Fruit fly (Drosophila melanogaster) whole organism, embryonic: ENCODE results near the gene CG9171.

ENCODE experiments used
- ATbp ChIP-seq: fragments of 200-800 bp; sonication (Bioruptor generic); optimal IDR thresholded peaks from 2 replicates; lab custom pipeline; 2017; ENCODE audit warnings: missing biosample characterization, mild to moderate bottlenecking, missing genetic modification characterization, missing genetic modification reagents
- Atf6 ChIP-seq: fragments of 200-800 bp; sonication (Bioruptor generic); IDR thresholded peaks from 2 replicates; pipeline ENCODE4 v1.3.6; 2022; ENCODE audit warnings: missing biosample characterization, missing genetic modification characterization
- Blimp-1 ChIP-seq: fragments of 200-800 bp; sonication (Bioruptor generic); optimal IDR thresholded peaks from 3 replicates; lab custom pipeline; 2018; ENCODE audit warnings: missing biosample characterization, missing genetic modification characterization, mild to moderate bottlenecking, moderate library complexity, missing genetic modification reagents
- CG10321 ChIP-seq: fragments of 200-800 bp; sonication (Bioruptor generic); IDR thresholded peaks from 2 replicates; pipeline ENCODE4 v1.3.6; 2022; ENCODE audit warnings: missing biosample characterization, missing genetic modification characterization
- CG11696 ChIP-seq: fragments of 200-800 bp; sonication (Bioruptor generic); IDR thresholded peaks from 2 replicates; pipeline ENCODE4 v1.3.6; 2022; ENCODE audit warnings: missing biosample characterization, missing genetic modification characterization
- CG12219 ChIP-seq: fragments of 200-800 bp; sonication (Bioruptor generic); optimal IDR thresholded peaks from 3 replicates; lab custom pipeline; 2018; ENCODE audit warnings: missing biosample characterization, mild to moderate bottlenecking, missing genetic modification characterization
- CG14050 ChIP-seq: fragments of 200-800 bp; sonication (Bioruptor generic); IDR thresholded peaks from 3 replicates; pipeline ENCODE4 v1.3.6; 2022; ENCODE audit warnings: missing biosample characterization, missing genetic modification characterization
- CG14965 ChIP-seq: fragments of 200-800 bp; sonication (Bioruptor generic); optimal IDR thresholded peaks from 2 replicates; lab custom pipeline; 2016; ENCODE audit warnings: missing biosample characterization, missing genetic modification characterization, borderline replicate concordance
- CG15011 ChIP-seq: fragments of 200-800 bp; sonication (Bioruptor generic); optimal IDR thresholded peaks from 3 replicates; lab custom pipeline; 2018; ENCODE audit warnings: missing biosample characterization, mild to moderate bottlenecking, missing genetic modification characterization
- CG15514 ChIP-seq: fragments of 200-800 bp; sonication (Bioruptor generic); optimal IDR thresholded peaks from 3 replicates; lab custom pipeline; 2017; ENCODE audit warnings: missing biosample characterization, missing genetic modification characterization, mild to moderate bottlenecking, moderate library complexity, missing genetic modification reagents
- CG17359 ChIP-seq: fragments of 200-800 bp; sonication (Bioruptor generic); optimal IDR thresholded peaks from 3 replicates; lab custom pipeline; 2018; ENCODE audit warnings: missing biosample characterization, mild to moderate bottlenecking, missing genetic modification characterization, moderate library complexity
- CG17385 ChIP-seq: fragments of 200-800 bp; sonication (Bioruptor generic); optimal IDR thresholded peaks from 3 replicates; lab custom pipeline; 2018; ENCODE audit warnings: missing biosample characterization, mild to moderate bottlenecking, missing genetic modification characterization
- CG17802 ChIP-seq: fragments of 200-800 bp; sonication (Bioruptor generic); optimal IDR thresholded peaks from 2 replicates; lab custom pipeline; 2018; ENCODE audit warnings: missing biosample characterization, mild to moderate bottlenecking, missing genetic modification characterization, moderate library complexity
- CG18764 ChIP-seq: fragments of 200-800 bp; sonication (Bioruptor generic); optimal IDR thresholded peaks from 3 replicates; lab custom pipeline; 2016; ENCODE audit warnings: missing biosample characterization, missing genetic modification characterization
- CG2116 ChIP-seq: fragments of 200-800 bp; sonication (Bioruptor generic); optimal IDR thresholded peaks from 3 replicates; lab custom pipeline; 2018; ENCODE audit warnings: missing biosample characterization, mild to moderate bottlenecking, missing genetic modification characterization
- CG2199 ChIP-seq: fragments of 200-800 bp; sonication (Bioruptor generic); IDR thresholded peaks from 3 replicates; pipeline ENCODE4 v1.3.6; 2022; ENCODE audit warnings: missing biosample characterization, missing genetic modification characterization
- CG2678 ChIP-seq: fragments of 200-800 bp; sonication (Bioruptor generic); optimal IDR thresholded peaks from 3 replicates; lab custom pipeline; 2019; ENCODE audit warnings: missing biosample characterization, mild to moderate bottlenecking, missing genetic modification characterization, moderate library complexity
- CG3163 ChIP-seq: fragments of 200-800 bp; sonication (Bioruptor generic); optimal IDR thresholded peaks from 3 replicates; lab custom pipeline; 2016; ENCODE audit warnings: missing biosample characterization, missing genetic modification characterization
- CG34422 ChIP-seq: fragments of 200-800 bp; sonication (Bioruptor generic); IDR thresholded peaks from 3 replicates; pipeline ENCODE4 v1.3.6; 2022; ENCODE audit warnings: missing biosample characterization, missing genetic modification characterization
- CG4360 ChIP-seq: fragments of 200-800 bp; sonication (Bioruptor generic); IDR thresholded peaks from 2 replicates; pipeline ENCODE4 v1.3.6; 2022; ENCODE audit warnings: missing biosample characterization, missing genetic modification characterization
- CG4854 ChIP-seq: fragments of 200-800 bp; sonication (Bioruptor generic); optimal IDR thresholded peaks from 2 replicates; lab custom pipeline; 2016; ENCODE audit warnings: missing biosample characterization, missing genetic modification characterization, inconsistent platforms
- CG7271 ChIP-seq: fragments of 200-800 bp; sonication (Bioruptor generic); optimal IDR thresholded peaks from 2 replicates; lab custom pipeline; 2018; ENCODE audit warnings: missing biosample characterization, mild to moderate bottlenecking, missing genetic modification characterization, moderate library complexity
- CG7963 ChIP-seq: fragments of 200-800 bp; sonication (Bioruptor generic); IDR thresholded peaks from 3 replicates; pipeline ENCODE4 v1.3.6; 2022; ENCODE audit warnings: missing biosample characterization, missing genetic modification characterization; ENCODE audit not compliant: partially characterized antibody
- ERR ChIP-seq: fragments of 200-800 bp; sonication (Bioruptor generic); optimal IDR thresholded peaks from 2 replicates; lab custom pipeline; 2016; ENCODE audit warnings: missing biosample characterization, missing genetic modification characterization
- Gsc ChIP-seq: fragments of 200-800 bp; sonication (Bioruptor generic); IDR thresholded peaks from 2 replicates; pipeline ENCODE4 v1.3.6; 2022; ENCODE audit warnings: missing biosample characterization, missing genetic modification characterization
- HLH3B ChIP-seq: fragments of 200-800 bp; sonication (Bioruptor generic); IDR thresholded peaks from 2 replicates; pipeline ENCODE4 v1.3.6; 2022; ENCODE audit warnings: missing biosample characterization, missing genetic modification characterization
- Hand ChIP-seq: fragments of 200-800 bp; sonication (Bioruptor generic); optimal IDR thresholded peaks from 2 replicates; lab custom pipeline; 2017; ENCODE audit warnings: mild to moderate bottlenecking, missing biosample characterization, missing genetic modification reagents, missing genetic modification characterization
- Hey ChIP-seq: fragments of 200-800 bp; sonication (Bioruptor generic); optimal IDR thresholded peaks from 3 replicates; lab custom pipeline; 2018; ENCODE audit warnings: missing biosample characterization, mild to moderate bottlenecking, missing genetic modification characterization
- Hmx ChIP-seq: fragments of 200-800 bp; sonication (Bioruptor generic); optimal IDR thresholded peaks from 2 replicates; lab custom pipeline; 2016; ENCODE audit warnings: missing biosample characterization, missing genetic modification characterization
- Hr78 ChIP-seq, 2 experiments: fragments of 200-800 bp in 1 of 2; fragments of >200 bp in 1 of 2; sonication (Bioruptor generic) in 1 of 2; optimal IDR thresholded peaks; 2 replicates each; lab custom pipeline; 2017 to 2019; ENCODE audit warnings: missing biosample characterization in 2 of 2, missing genetic modification characterization in 2 of 2, mild to moderate bottlenecking in 1 of 2, moderate library complexity in 1 of 2
- Meics ChIP-seq: fragments of 200-800 bp; sonication (Bioruptor generic); optimal IDR thresholded peaks from 2 replicates; lab custom pipeline; 2017; ENCODE audit warnings: missing biosample characterization, mild to moderate bottlenecking, missing genetic modification characterization
- Mes4 ChIP-seq: fragments of 200-800 bp; sonication (Bioruptor generic); optimal IDR thresholded peaks from 2 replicates; lab custom pipeline; 2016; ENCODE audit warnings: missing biosample characterization, missing genetic modification characterization
- Sin3A ChIP-seq: fragments of >200 bp; optimal IDR thresholded peaks from 2 replicates; lab custom pipeline; 2018
- Sox100B ChIP-seq: fragments of 200-800 bp; sonication (Bioruptor generic); optimal IDR thresholded peaks from 3 replicates; lab custom pipeline; 2018; ENCODE audit warnings: missing biosample characterization, mild to moderate bottlenecking, missing genetic modification characterization
- Sry-β ChIP-seq: fragments of 200-800 bp; sonication (Bioruptor generic); optimal IDR thresholded peaks from 2 replicates; lab custom pipeline; 2018; ENCODE audit warnings: missing biosample characterization, mild to moderate bottlenecking, missing genetic modification characterization, moderate library complexity
- ash1 ChIP-seq: fragments of 200-800 bp; sonication (Bioruptor generic); optimal IDR thresholded peaks from 2 replicates; lab custom pipeline; 2018; ENCODE audit warnings: missing biosample characterization, mild to moderate bottlenecking, missing genetic modification characterization
- az2 ChIP-seq: fragments of 200-800 bp; sonication (Bioruptor generic); optimal IDR thresholded peaks from 3 replicates; lab custom pipeline; 2016; ENCODE audit warnings: missing biosample characterization, missing genetic modification characterization
- chn ChIP-seq: fragments of 200-800 bp; sonication (Bioruptor generic); optimal IDR thresholded peaks from 2 replicates; lab custom pipeline; 2016; ENCODE audit warnings: missing biosample characterization, missing genetic modification characterization
- croc ChIP-seq: fragments of 200-800 bp; sonication (Bioruptor generic); conservative IDR thresholded peaks from 3 replicates; pipeline ENCODE4 v1.3.6; 2022; ENCODE audit warnings: missing biosample characterization, missing genetic modification characterization
- gce ChIP-seq: fragments of 200-800 bp; sonication (Bioruptor generic); IDR thresholded peaks from 3 replicates; pipeline ENCODE4 v1.3.6; 2022; ENCODE audit warnings: missing biosample characterization, missing genetic modification characterization
- ham ChIP-seq: fragments of 200-800 bp; sonication (Bioruptor generic); IDR thresholded peaks from 2 replicates; pipeline ENCODE4 v1.3.6; 2022; ENCODE audit warnings: missing biosample characterization, missing genetic modification characterization
- klu ChIP-seq: fragments of 200-800 bp; sonication (Bioruptor generic); IDR thresholded peaks from 2 replicates; pipeline ENCODE4 v1.3.6; 2022; ENCODE audit warnings: missing biosample characterization, missing genetic modification characterization
- lbe ChIP-seq: fragments of 200-800 bp; sonication (Bioruptor generic); optimal IDR thresholded peaks from 2 replicates; lab custom pipeline; 2016; ENCODE audit warnings: missing biosample characterization, mild to moderate bottlenecking, missing genetic modification characterization
- mld ChIP-seq: fragments of 200-800 bp; sonication (Bioruptor generic); IDR thresholded peaks from 3 replicates; pipeline ENCODE4 v1.3.6; 2022; ENCODE audit warnings: missing biosample characterization, missing genetic modification characterization; ENCODE audit not compliant: partially characterized antibody
- nerfin-1 ChIP-seq: fragments of 200-800 bp; sonication (Bioruptor generic); optimal IDR thresholded peaks from 3 replicates; lab custom pipeline; 2019; ENCODE audit warnings: missing biosample characterization, mild to moderate bottlenecking, missing genetic modification characterization, moderate library complexity
- ranshi ChIP-seq: fragments of 200-800 bp; sonication (Bioruptor generic); IDR thresholded peaks from 2 replicates; pipeline ENCODE4 v1.3.6; 2022; ENCODE audit warnings: missing biosample characterization, missing genetic modification characterization
- shn ChIP-seq: fragments of 200-800 bp; sonication (Bioruptor generic); optimal IDR thresholded peaks from 3 replicates; lab custom pipeline; 2016; ENCODE audit warnings: missing biosample characterization, missing genetic modification characterization
- sima ChIP-seq: fragments of 200-800 bp; sonication (Bioruptor generic); optimal IDR thresholded peaks from 2 replicates; lab custom pipeline; 2016; ENCODE audit warnings: missing biosample characterization, missing genetic modification characterization
- slbo ChIP-seq: fragments of 200-800 bp; sonication (Bioruptor generic); IDR thresholded peaks from 2 replicates; pipeline ENCODE4 v1.3.6; 2022; ENCODE audit warnings: missing biosample characterization, missing genetic modification characterization
- stc ChIP-seq: fragments of 200-800 bp; sonication (Bioruptor generic); IDR thresholded peaks from 2 replicates; pipeline ENCODE4 v1.3.6; 2022; ENCODE audit warnings: missing biosample characterization, missing genetic modification characterization
- stwl ChIP-seq: fragments of 200-800 bp; sonication (Bioruptor generic); optimal IDR thresholded peaks from 3 replicates; lab custom pipeline; 2018; ENCODE audit warnings: missing biosample characterization, mild to moderate bottlenecking, missing genetic modification characterization, moderate library complexity

CG9171 gene

dm6 chr2L:5743537-5744148 lies 56.4 kb downstream of the CG9171 start (continued):
- TF ChIP-seq sima (no peak), CG2116 (GFP tag; lab: Kevin White, UChicago) (no peak), CG17385 (GFP tag; lab: Kevin White, UChicago) (no peak), CG14965 (GFP tag; lab: Kevin White, UChicago) (no peak), CG7963 (no peak), CG15011 (GFP tag; lab: Kevin White, UChicago) (no peak), nerfin-1 (tag; lab: Kevin White, UChicago) (no peak), ATbp (no peak), croc (GFP tag; lab: Robert Waterston, UW) (no peak), CG3163 (GFP tag; lab: Kevin White, UChicago) (no peak), CG17802 (no peak), CG2199 (no peak), mld (GFP tag; lab: Robert Waterston, UW) (no peak), Hand (GFP tag; lab: Kevin White, UChicago) (no peak), ash1 (no peak), CG34422 (no peak), stc (GFP tag; lab: Robert Waterston, UW) (peak; percentile 57), Mes4 (GFP tag; lab: Kevin White, UChicago) (no peak), slbo (GFP tag; lab: Robert Waterston, UW) (no peak; the same call in 1 of the 2 replicates), CG17359 (peak; percentile 40), az2 (GFP tag; lab: Kevin White, UChicago) (no peak), Hmx (GFP tag; lab: Kevin White, UChicago) (no peak), CG7271 (tag; lab: Kevin White, UChicago) (no peak), shn (GFP tag; lab: Kevin White, UChicago) (no peak), Hey (tag; lab: Kevin White, UChicago) (no peak), ham (GFP tag; lab: Robert Waterston, UW) (no peak), Sry-β (GFP tag; lab: Kevin White, UChicago) (no peak), CG4360 (no peak), CG11696 (GFP tag; lab: Robert Waterston, UW) (peak; percentile 28; the same call in 1 of the 2 replicates), chn (GFP tag; lab: Kevin White, UChicago) (no peak), HLH3B (GFP tag; lab: Robert Waterston, UW) (peak; percentile 47; the same call in 1 of the 2 replicates), klu (no peak), CG2678 (tag; lab: Kevin White, UChicago) (peak; percentile 52), Gsc (GFP tag; lab: Robert Waterston, UW) (no peak), CG14050 (GFP tag; lab: Robert Waterston, UW) (no peak), CG18764 (GFP tag; lab: Kevin White, UChicago) (no peak), gce (GFP tag; lab: Robert Waterston, UW) (no peak), CG15514 (GFP tag; lab: Kevin White, UChicago) (no peak), CG10321 (GFP tag; lab: Robert Waterston, UW) (no peak), Sin3A (lab: Kevin White, UChicago) (no peak), Hr78 (GFP tag; optimal IDR thresholded peaks at IDR 0.05; lab: Kevin White, UChicago) (no peak), ranshi (GFP tag; lab: Robert Waterston, UW) (no peak), CG4854 (GFP tag; lab: Kevin White, UChicago) (no peak), Meics (peak; percentile 37), Blimp-1 (GFP tag; lab: Kevin White, UChicago) (peak; percentile 6), Atf6 (GFP tag; lab: Robert Waterston, UW) (0 out of 2 replicates have a peak, but pooled peaks have one; percentile 45), CG12219 (GFP tag; lab: Kevin White, UChicago) (peak; percentile 38), lbe (GFP tag; lab: Kevin White, UChicago) (no peak), ERR (no peak), stwl (no peak), Sox100B (GFP tag; lab: Kevin White, UChicago) (no peak)
